Worm (Caenorhabditis elegans): Measurements from ENCODE around the gene F34D10.8.

ce11 chrIII:3734990-3735389 is 4.4 kb downstream of the F34D10.8 start, which contains the start of gene evl-18:
- TF ChIP-seq attf-4 (tag; optimal IDR thresholded peaks at IDR 0.05): no peak
- TF ChIP-seq ZK546.5 (tag; optimal IDR thresholded peaks at IDR 0.05): no peak
